Fruit fly (Drosophila melanogaster): ENCODE measurements around the gene CstF64.
A peak's percentile ranks its signal among the peaks of the same experiment; 100 is the strongest.

The CstF64 gene

DNA sequence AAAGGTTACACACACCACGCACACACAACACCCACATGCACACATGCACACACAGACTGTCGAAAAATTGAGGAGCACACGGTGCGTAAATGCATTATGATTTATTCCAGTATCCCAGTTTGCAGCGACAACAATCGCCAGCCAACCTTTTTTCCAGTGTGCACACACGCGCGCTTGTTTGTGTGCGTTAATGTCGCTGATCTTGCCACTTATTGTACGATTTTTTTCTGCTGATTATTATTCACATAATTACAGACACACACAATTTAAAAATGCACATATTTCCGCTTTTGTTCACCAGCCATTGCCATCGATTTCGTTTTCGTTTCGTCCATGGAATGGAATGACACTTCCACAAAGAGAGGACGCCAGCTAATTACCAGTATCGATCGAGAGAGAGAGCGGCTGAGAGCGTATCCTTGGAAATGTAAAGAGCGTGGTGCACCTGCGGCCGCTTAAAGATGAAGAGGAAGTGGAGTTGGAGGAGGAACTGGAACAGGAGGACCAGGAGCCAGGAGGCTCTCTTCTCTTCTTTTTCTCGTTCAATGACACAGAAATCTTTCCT, 956 bp upstream of the CstF64 start:
- peak; percentile 98 for TF ChIP-seq EcR (GFP tag; optimal IDR thresholded peaks at IDR 0.05)
- no peak for TF ChIP-seq CG10348 (GFP tag; IDR thresholded peaks at IDR 0.05)
- TF ChIP-seq Snoo (tag; optimal IDR thresholded peaks at IDR 0.05): no peak

DNA sequence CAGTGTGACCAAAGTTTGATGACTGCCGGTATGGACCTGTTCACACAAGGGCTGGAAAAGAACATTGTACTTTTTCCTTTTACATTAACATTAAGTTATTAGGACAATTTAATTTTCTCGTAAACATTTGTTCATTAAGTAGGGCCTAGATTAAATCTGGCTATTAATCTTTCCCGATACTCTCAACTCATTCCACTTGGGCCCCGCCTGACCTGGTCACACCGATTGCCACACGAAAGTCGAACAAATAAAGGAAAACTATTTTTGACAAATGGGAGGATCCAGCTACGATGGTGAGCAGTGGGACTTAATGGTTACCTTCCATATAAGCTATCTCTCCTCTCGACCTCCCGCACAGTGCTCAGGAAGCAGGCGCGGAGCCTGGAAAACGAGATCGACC, 4.1 kb downstream of the CstF64 start, which contains the start of the genes Cpsf73 and Gos28:
Gene Cpsf73, minus strand, starts transcription at position 28 of the 400 bp plus-strand sequence.
Gene Gos28, plus strand, starts transcription at position 214 of the 400 bp plus-strand sequence.
- TF ChIP-seq D1 (tag; optimal IDR thresholded peaks at IDR 0.05) (no peak), CG34367 (tag; optimal IDR thresholded peaks at IDR 0.05) (no peak), gl (tag; optimal IDR thresholded peaks at IDR 0.05) (no peak), CG13204 (GFP tag; optimal IDR thresholded peaks at IDR 0.05) (no peak), CG15710 (tag; optimal IDR thresholded peaks at IDR 0.05) (peak; percentile 3), CG14655 (GFP tag; optimal IDR thresholded peaks at IDR 0.05) (no peak), Snoo (tag; optimal IDR thresholded peaks at IDR 0.05) (no peak), rn (GFP tag; IDR thresholded peaks at IDR 0.05) (no peak), CG8301 (tag; optimal IDR thresholded peaks at IDR 0.05) (no peak), CG12605 (GFP tag; IDR thresholded peaks at IDR 0.05) (no peak), EcR (GFP tag; optimal IDR thresholded peaks at IDR 0.05) (peak; percentile 40), Ets98B (GFP tag; IDR thresholded peaks at IDR 0.05) (no peak), CG10348 (GFP tag; IDR thresholded peaks at IDR 0.05) (no peak), fd96Ca (GFP tag; IDR thresholded peaks at IDR 0.05) (no peak), CG4496 (GFP tag; IDR thresholded peaks at IDR 0.05) (0 out of 3 replicates have a peak, but pooled peaks have one; percentile 30), CG17806 (tag; optimal IDR thresholded peaks at IDR 0.05) (no peak), Pif1B (GFP tag; optimal IDR thresholded peaks at IDR 0.05) (no peak), CG9948 (tag; optimal IDR thresholded peaks at IDR 0.05) (no peak)

DNA sequence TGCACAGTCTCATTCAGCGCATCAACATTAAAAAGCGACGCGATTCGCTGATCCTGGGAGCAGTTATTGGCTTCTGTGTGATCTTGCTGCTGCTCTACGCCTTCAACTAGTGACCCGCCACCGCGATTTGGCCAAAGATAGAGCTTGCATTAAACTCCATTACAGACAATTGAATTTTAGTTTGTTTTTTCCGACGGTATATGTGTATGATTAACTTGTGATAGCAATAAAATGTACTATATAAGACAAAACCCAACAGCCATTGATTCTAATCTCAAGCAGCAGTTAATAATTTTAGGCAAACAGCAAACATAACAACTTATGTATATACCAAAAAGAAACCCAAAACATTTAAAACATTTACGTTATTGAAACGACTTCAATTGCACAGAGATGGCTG, 5.6 kb downstream of the CstF64 start, which contains the start of gene CG31231:
Gene CG31231, plus strand, starts transcription at position 301 of the 400 bp plus-strand sequence.
- no peak for TF ChIP-seq CG4496 (GFP tag; IDR thresholded peaks at IDR 0.05)
- TF ChIP-seq Pif1B (GFP tag; optimal IDR thresholded peaks at IDR 0.05): no peak

DNA sequence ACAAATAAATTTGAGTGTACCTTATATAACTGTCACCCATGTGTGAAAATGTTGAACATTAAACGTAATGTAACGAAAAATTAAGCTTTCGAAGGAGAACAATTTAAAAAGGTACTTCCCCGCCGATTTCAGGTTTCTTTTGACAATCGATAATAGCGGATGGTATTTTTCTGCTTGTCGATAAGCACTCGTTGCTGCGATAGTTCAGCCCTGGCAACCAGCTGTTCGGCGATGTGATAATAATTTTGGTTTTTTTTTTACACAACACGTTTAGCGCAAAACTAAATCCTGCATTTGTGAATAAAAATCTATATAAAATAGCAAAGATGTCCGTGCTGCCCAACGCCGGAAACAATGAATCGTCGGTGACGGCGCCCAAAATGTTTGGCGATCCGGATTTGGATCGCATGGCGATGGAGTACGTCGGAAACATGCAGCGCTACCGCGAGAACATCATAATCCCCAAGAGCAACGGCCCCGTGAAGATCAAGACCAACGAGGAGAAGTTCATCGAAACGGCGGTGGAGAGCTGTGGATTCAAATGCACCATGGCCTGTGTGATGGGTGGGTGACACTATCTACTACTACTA, 8.3 kb downstream of the CstF64 start, which contains the start of gene CG31229:
Gene CG31229, plus strand, starts transcription at position 194 of the 590 bp plus-strand sequence.
- no peak for TF ChIP-seq CG4496 (GFP tag; IDR thresholded peaks at IDR 0.05)
- no peak for TF ChIP-seq CG32121 (GFP tag; IDR thresholded peaks at IDR 0.05)
- TF ChIP-seq CG10348 (GFP tag; IDR thresholded peaks at IDR 0.05): no peak
- no peak for TF ChIP-seq CG13204 (GFP tag; optimal IDR thresholded peaks at IDR 0.05)
- TF ChIP-seq CG8159 (tag; optimal IDR thresholded peaks at IDR 0.05): no peak
- TF ChIP-seq CG15710 (tag; optimal IDR thresholded peaks at IDR 0.05): no peak
- no peak for TF ChIP-seq Snoo (tag; optimal IDR thresholded peaks at IDR 0.05)
- peak; percentile 67 for TF ChIP-seq EcR (GFP tag; optimal IDR thresholded peaks at IDR 0.05)
- TF ChIP-seq rn (GFP tag; IDR thresholded peaks at IDR 0.05): no peak

DNA sequence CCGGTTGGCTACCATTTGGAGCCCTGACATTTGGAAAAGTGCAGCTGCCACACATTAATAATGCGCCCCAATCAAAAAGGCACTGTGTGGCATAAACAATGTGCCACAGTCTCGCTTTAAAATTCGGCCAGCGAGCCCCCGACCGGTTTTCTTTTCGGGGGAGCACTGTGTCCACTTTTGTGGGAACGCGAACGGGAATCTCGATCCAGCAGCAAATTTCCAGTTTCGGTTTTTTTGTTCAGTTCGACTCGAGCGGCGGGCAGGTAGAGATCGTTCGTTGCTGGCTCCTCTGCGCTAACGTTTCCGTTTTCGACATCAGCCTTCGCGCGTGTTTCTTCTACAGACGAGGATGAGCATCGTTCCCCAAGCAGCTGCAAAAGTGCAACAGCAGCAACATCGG, 9.7 kb downstream of the CstF64 start, which contains the start of gene CG7702:
Gene CG7702, plus strand, starts transcription at position 239 of the 400 bp plus-strand sequence.
- TF ChIP-seq gl (tag; optimal IDR thresholded peaks at IDR 0.05): no peak
- peak; percentile 73 for TF ChIP-seq EcR (GFP tag; optimal IDR thresholded peaks at IDR 0.05)
- peak; percentile 27; the same call in 1 of the 2 replicates for TF ChIP-seq Ets98B (GFP tag; IDR thresholded peaks at IDR 0.05)
- no peak for TF ChIP-seq CG34367 (tag; optimal IDR thresholded peaks at IDR 0.05)
- peak; percentile 57; the same call in 1 of the 3 replicates for TF ChIP-seq CG4496 (GFP tag; IDR thresholded peaks at IDR 0.05)

DNA sequence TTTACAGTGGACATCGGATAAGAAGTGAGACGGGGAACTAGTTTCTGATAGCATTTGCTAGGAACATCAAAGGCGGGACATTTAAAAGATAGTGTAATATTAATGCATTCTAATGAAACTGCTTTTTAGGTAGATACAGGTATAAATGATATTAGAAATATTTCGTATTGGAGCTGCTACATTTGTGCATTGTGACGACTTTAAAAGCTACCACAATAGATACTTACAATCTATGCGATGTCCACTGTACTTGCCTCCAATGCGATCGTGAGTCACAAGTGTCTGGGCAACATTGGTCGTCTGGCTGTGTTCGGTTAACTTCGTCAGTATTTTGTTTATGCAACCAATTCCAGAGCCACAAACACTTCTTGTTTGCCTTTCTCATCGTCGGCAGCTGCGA, 10.4 kb downstream of the CstF64 start:
- TF ChIP-seq Snoo (tag; optimal IDR thresholded peaks at IDR 0.05) (peak; percentile 37), CG10348 (GFP tag; IDR thresholded peaks at IDR 0.05) (0 out of 2 replicates have a peak, but pooled peaks have one; percentile 28), CG17806 (tag; optimal IDR thresholded peaks at IDR 0.05) (peak; percentile 70), CG32121 (GFP tag; IDR thresholded peaks at IDR 0.05) (peak; percentile 78), D1 (tag; optimal IDR thresholded peaks at IDR 0.05) (no peak), CG9948 (tag; optimal IDR thresholded peaks at IDR 0.05) (peak; percentile 66), CG8301 (tag; optimal IDR thresholded peaks at IDR 0.05) (peak; percentile 78), CG15710 (tag; optimal IDR thresholded peaks at IDR 0.05) (peak; percentile 76), CG13204 (GFP tag; optimal IDR thresholded peaks at IDR 0.05) (no peak), gl (tag; optimal IDR thresholded peaks at IDR 0.05) (peak; percentile 24), Pif1B (GFP tag; optimal IDR thresholded peaks at IDR 0.05) (peak; percentile 48), Ets98B (GFP tag; IDR thresholded peaks at IDR 0.05) (no peak; the same call in 1 of the 2 replicates), CG34367 (tag; optimal IDR thresholded peaks at IDR 0.05) (peak; percentile 63), CG8159 (tag; optimal IDR thresholded peaks at IDR 0.05) (peak; percentile 73), fd96Ca (GFP tag; IDR thresholded peaks at IDR 0.05) (peak; percentile 57; the same call in 1 of the 3 replicates), CG12605 (GFP tag; IDR thresholded peaks at IDR 0.05) (no peak; the same call in none of the 2 replicates), CG14655 (GFP tag; optimal IDR thresholded peaks at IDR 0.05) (no peak), rn (GFP tag; IDR thresholded peaks at IDR 0.05) (0 out of 2 replicates have a peak, but pooled peaks have one; percentile 18), CG4496 (GFP tag; IDR thresholded peaks at IDR 0.05) (peak; percentile 85), Pif1A (GFP tag; optimal IDR thresholded peaks at IDR 0.05) (peak; percentile 71)

All from whole organism, pupa.